Worm (Caenorhabditis elegans): ENCODE data around the gene F36F12.2.

- TF ChIP-seq hlh-30 (tag; optimal IDR thresholded peaks at IDR 0.05; ENCODE audit: insufficient read depth) (no peak), mep-1 (tag; optimal IDR thresholded peaks at IDR 0.05) (no peak), R02D3.7 (tag; optimal IDR thresholded peaks at IDR 0.05) (no peak), lsy-2 (tag; optimal IDR thresholded peaks at IDR 0.05) (no peak), fos-1 (tag; optimal IDR thresholded peaks at IDR 0.05) (no peak), unc-62 (GFP tag; optimal IDR thresholded peaks at IDR 0.05 in 1 of 2) (no peak), unc-62 (tag; optimal IDR thresholded peaks at IDR 0.05) (no peak), nhr-11 (tag; optimal IDR thresholded peaks at IDR 0.05) (no peak)
Observed at ce11 chrV:2050790-2051189, 44.3 kb downstream of the F36F12.2 start.
